Fruit fly (Drosophila melanogaster) whole organism, wandering third instar larva: Measurements from ENCODE around the gene Acp76A.

ENCODE experiments used
- brk ChIP-seq: fragments of 200-800 bp; sonication (Bioruptor generic); optimal IDR thresholded peaks from 2 replicates; lab custom pipeline; 2016; ENCODE audit warnings: missing biosample characterization, mild to moderate bottlenecking, missing genetic modification characterization
- h ChIP-seq: fragments of 200-800 bp; sonication (Bioruptor generic); optimal IDR thresholded peaks from 3 replicates; lab custom pipeline; 2016; ENCODE audit warnings: missing biosample characterization, mild to moderate bottlenecking, missing genetic modification characterization

DNA sequence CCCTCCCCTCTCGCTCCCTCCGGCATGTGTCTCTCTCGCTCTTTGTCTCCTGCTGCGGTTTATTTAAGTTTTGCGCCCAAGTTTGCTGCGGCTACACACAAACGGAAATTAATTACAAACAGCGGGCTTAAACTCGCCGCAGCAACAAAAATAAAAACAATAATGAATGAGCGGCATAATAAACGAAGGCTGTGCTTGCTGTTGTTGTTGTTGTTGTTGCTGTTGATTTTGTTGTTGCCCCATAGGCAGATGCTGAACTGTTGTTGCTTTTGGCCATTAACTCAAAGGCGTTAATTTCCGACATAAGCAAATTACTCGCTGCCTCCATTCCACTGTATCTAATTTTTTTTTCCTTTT is 35.0 kb downstream of the Acp76A start:
- TF ChIP-seq h (GFP tag; lab: Kevin White, UChicago) = no peak
- no peak for TF ChIP-seq brk
